Worm (Caenorhabditis elegans) whole organism, L2 larva: Measurements from ENCODE around the gene best-23.

Source experiments
- C34F6.9 ChIP-seq: fragments of 150-350 bp; optimal IDR thresholded peaks from 2 replicates; lab custom pipeline; 2014; ENCODE audit warnings: missing biosample characterization, missing genetic modification characterization
- F13H6.1 ChIP-seq: sonication (generic microtip); optimal IDR thresholded peaks from 2 replicates; lab custom pipeline; 2016; ENCODE audit warnings: missing genetic modification characterization, missing compliant biosample characterization
- R02D3.7 ChIP-seq: fragments of 150-350 bp; optimal IDR thresholded peaks from 2 replicates; lab custom pipeline; 2014; ENCODE audit warnings: missing biosample characterization, missing genetic modification characterization
- Y55F3AM.14 ChIP-seq: fragments of 200-800 bp; sonication (Bioruptor generic); optimal IDR thresholded peaks from 2 replicates; lab custom pipeline; 2018; ENCODE audit warnings: mild to moderate bottlenecking, missing genetic modification characterization, missing compliant biosample characterization
- ZK546.5 ChIP-seq: sonication (generic microtip); optimal IDR thresholded peaks from 2 replicates; lab custom pipeline; 2017; ENCODE audit warnings: missing biosample characterization, missing genetic modification characterization
- alr-1 ChIP-seq: fragments of 150-350 bp; optimal IDR thresholded peaks from 2 replicates; lab custom pipeline; 2014; ENCODE audit warnings: missing biosample characterization, missing genetic modification characterization
- aly-2 ChIP-seq: fragments of 150-350 bp; optimal IDR thresholded peaks from 2 replicates; lab custom pipeline; 2014; ENCODE audit warnings: missing biosample characterization, missing genetic modification characterization
- ama-1 ChIP-seq: fragments of 150-350 bp; optimal IDR thresholded peaks from 2 replicates; lab custom pipeline; 2018; ENCODE audit warnings: inconsistent platforms
- blmp-1 ChIP-seq: sonication (generic microtip); optimal IDR thresholded peaks from 2 replicates; lab custom pipeline; 2017; ENCODE audit warnings: missing genetic modification characterization, mild to moderate bottlenecking, missing compliant biosample characterization, antibody characterized with exemption, moderate library complexity; ENCODE audit not compliant: insufficient read depth
- ceh-16 ChIP-seq: fragments of 150-350 bp; optimal IDR thresholded peaks from 2 replicates; lab custom pipeline; 2014; ENCODE audit warnings: missing biosample characterization, missing genetic modification characterization
- ceh-82 ChIP-seq: fragments of 150-350 bp; optimal IDR thresholded peaks from 2 replicates; lab custom pipeline; 2014; ENCODE audit warnings: missing biosample characterization, missing genetic modification characterization
- crh-2 ChIP-seq: sonication (generic microtip); optimal IDR thresholded peaks from 2 replicates; lab custom pipeline; 2017; ENCODE audit warnings: missing biosample characterization, missing genetic modification characterization
- dmd-4 ChIP-seq: sonication (generic microtip); optimal IDR thresholded peaks from 2 replicates; lab custom pipeline; 2017; ENCODE audit warnings: missing biosample characterization, missing genetic modification characterization
- egl-27 ChIP-seq: sonication (generic microtip); optimal IDR thresholded peaks from 3 replicates; lab custom pipeline; 2017; ENCODE audit warnings: missing biosample characterization, missing genetic modification reagents, missing genetic modification characterization
- elt-1 ChIP-seq: fragments of 150-350 bp; optimal IDR thresholded peaks from 2 replicates; lab custom pipeline; 2014; ENCODE audit warnings: missing biosample characterization, missing genetic modification characterization
- fos-1 ChIP-seq: fragments of 150-350 bp; optimal IDR thresholded peaks from 2 replicates; lab custom pipeline; 2014; ENCODE audit warnings: missing biosample characterization, missing genetic modification characterization
- gmeb-1 ChIP-seq: fragments of 150-350 bp; optimal IDR thresholded peaks from 2 replicates; lab custom pipeline; 2014; ENCODE audit warnings: missing biosample characterization, missing genetic modification characterization
- lin-11 ChIP-seq: fragments of 150-350 bp; sonication (generic microtip); optimal IDR thresholded peaks from 2 replicates; lab custom pipeline; 2014; ENCODE audit warnings: missing biosample characterization, missing genetic modification characterization, inconsistent platforms, mixed read lengths
- lin-13 ChIP-seq: fragments of 150-350 bp; optimal IDR thresholded peaks from 2 replicates; lab custom pipeline; 2014; ENCODE audit warnings: missing biosample characterization, missing genetic modification reagents, missing genetic modification characterization
- lin-39 ChIP-seq: fragments of 150-350 bp; optimal IDR thresholded peaks from 2 replicates; lab custom pipeline; 2014; ENCODE audit warnings: missing biosample characterization, missing genetic modification reagents, missing genetic modification characterization
- lsy-2 ChIP-seq, 2 experiments: fragments of 150-350 bp in 1 of 2; sonication (generic microtip) in 1 of 2; optimal IDR thresholded peaks; 2 replicates each; lab custom pipeline; 2014 to 2017; ENCODE audit warnings: missing biosample characterization in 2 of 2, missing genetic modification characterization in 2 of 2
- mab-5 ChIP-seq: fragments of 150-350 bp; optimal IDR thresholded peaks from 2 replicates; lab custom pipeline; 2014; ENCODE audit warnings: missing biosample characterization, missing genetic modification characterization
- mbf-1 ChIP-seq: sonication (generic microtip); optimal IDR thresholded peaks from 2 replicates; lab custom pipeline; 2017; ENCODE audit warnings: missing biosample characterization, missing genetic modification characterization
- mdl-1 ChIP-seq, 2 experiments: fragments of 150-350 bp in 1 of 2; sonication (generic microtip) in 1 of 2; optimal IDR thresholded peaks; 2 replicates each; lab custom pipeline; 2017; ENCODE audit warnings: missing biosample characterization in 2 of 2, missing genetic modification characterization in 2 of 2
- nhr-11 ChIP-seq: fragments of 150-350 bp; optimal IDR thresholded peaks from 2 replicates; lab custom pipeline; 2014; ENCODE audit warnings: missing biosample characterization, missing genetic modification characterization
- nhr-12 ChIP-seq: fragments of 150-350 bp; optimal IDR thresholded peaks from 2 replicates; lab custom pipeline; 2014; ENCODE audit warnings: missing biosample characterization, missing genetic modification characterization
- nhr-129 ChIP-seq: fragments of 150-350 bp; optimal IDR thresholded peaks from 2 replicates; lab custom pipeline; 2014; ENCODE audit warnings: missing biosample characterization, missing genetic modification characterization
- nhr-21 ChIP-seq: fragments of 150-350 bp; optimal IDR thresholded peaks from 2 replicates; lab custom pipeline; 2014; ENCODE audit warnings: missing biosample characterization, missing genetic modification characterization
- nhr-23 ChIP-seq: fragments of 150-350 bp; optimal IDR thresholded peaks from 2 replicates; lab custom pipeline; 2014; ENCODE audit warnings: missing biosample characterization, missing genetic modification reagents, missing genetic modification characterization
- nhr-237 ChIP-seq: fragments of 150-350 bp; optimal IDR thresholded peaks from 2 replicates; lab custom pipeline; 2014; ENCODE audit warnings: missing biosample characterization, missing genetic modification characterization
- nhr-25 ChIP-seq: fragments of 150-350 bp; sonication (generic microtip); optimal IDR thresholded peaks from 3 replicates; lab custom pipeline; 2014; ENCODE audit warnings: missing biosample characterization, missing genetic modification characterization
- nhr-6 ChIP-seq: fragments of 150-350 bp; optimal IDR thresholded peaks from 2 replicates; lab custom pipeline; 2014; ENCODE audit warnings: missing biosample characterization, missing genetic modification characterization
- nhr-77 ChIP-seq: fragments of 150-350 bp; optimal IDR thresholded peaks from 2 replicates; lab custom pipeline; 2014; ENCODE audit warnings: missing biosample characterization, missing genetic modification characterization
- peb-1 ChIP-seq: fragments of 150-350 bp; optimal IDR thresholded peaks from 2 replicates; lab custom pipeline; 2014; ENCODE audit warnings: missing biosample characterization, missing genetic modification characterization
- sem-4 ChIP-seq: fragments of 150-350 bp; optimal IDR thresholded peaks from 2 replicates; lab custom pipeline; 2014; ENCODE audit warnings: missing biosample characterization, missing genetic modification reagents, missing genetic modification characterization
- sma-3 ChIP-seq: sonication (generic microtip); optimal IDR thresholded peaks from 2 replicates; lab custom pipeline; 2016; ENCODE audit warnings: missing genetic modification reagents, missing genetic modification characterization, missing compliant biosample characterization
- sma-9 ChIP-seq, 2 experiments: fragments of 150-350 bp in 1 of 2; sonication (generic microtip) in 1 of 2; optimal IDR thresholded peaks; 2 replicates each; lab custom pipeline; 2014 to 2016; ENCODE audit warnings: missing genetic modification characterization in 2 of 2, mild to moderate bottlenecking in 1 of 2, missing biosample characterization in 1 of 2, missing compliant biosample characterization in 1 of 2, missing genetic modification reagents in 1 of 2, moderate library complexity in 1 of 2
- snpc-4 ChIP-seq: fragments of 150-350 bp; optimal IDR thresholded peaks from 2 replicates; lab custom pipeline; 2014; ENCODE audit warnings: missing biosample characterization, missing genetic modification characterization
- unc-39 ChIP-seq: fragments of 150-350 bp; optimal IDR thresholded peaks from 2 replicates; lab custom pipeline; 2014; ENCODE audit warnings: missing biosample characterization, missing genetic modification characterization
- unc-55 ChIP-seq: fragments of 150-350 bp; sonication (generic microtip); optimal IDR thresholded peaks from 3 replicates; lab custom pipeline; 2014; ENCODE audit warnings: missing biosample characterization, missing genetic modification reagents, missing genetic modification characterization
- unc-62 ChIP-seq: fragments of 150-350 bp; optimal IDR thresholded peaks from 2 replicates; lab custom pipeline; 2014; ENCODE audit warnings: missing biosample characterization, missing genetic modification reagents, missing genetic modification characterization
- zag-1 ChIP-seq: fragments of 150-350 bp; optimal IDR thresholded peaks from 2 replicates; lab custom pipeline; 2014; ENCODE audit warnings: missing biosample characterization, missing genetic modification characterization
- ztf-1 ChIP-seq: fragments of 200-800 bp; sonication (Bioruptor generic); conservative IDR thresholded peaks from 2 replicates; pipeline ENCODE4 v1.3.6; 2022; ENCODE audit warnings: missing genetic modification characterization, missing compliant biosample characterization
- ztf-11 ChIP-seq: sonication (generic microtip); optimal IDR thresholded peaks from 2 replicates; lab custom pipeline; 2017; ENCODE audit warnings: missing biosample characterization, missing genetic modification characterization
- ztf-4 ChIP-seq: fragments of 150-350 bp; optimal IDR thresholded peaks from 2 replicates; lab custom pipeline; 2014; ENCODE audit warnings: missing biosample characterization, missing genetic modification characterization

The best-23 gene

ce11 chrII:7870062-7870461 is 37.3 kb downstream of the best-23 start, which contains the start of gene ztf-17:
Gene ztf-17, minus strand, starts transcription at chrII:7870162.
- no peak for TF ChIP-seq nhr-23 (tag; lab: Kevin White, UChicago)
- TF ChIP-seq lsy-2 (tag; optimal IDR thresholded peaks at IDR 0.05; lab: Kevin White, UChicago), result no peak
- no peak for TF ChIP-seq aly-2 (tag; lab: Kevin White, UChicago)
- TF ChIP-seq sma-9 (GFP tag; optimal IDR thresholded peaks at IDR 0.05; lab: Kevin White, UChicago), result no peak
- TF ChIP-seq sma-9 (tag; optimal IDR thresholded peaks at IDR 0.05; lab: Kevin White, UChicago), result no peak
- no peak for TF ChIP-seq ztf-11 (tag; lab: Kevin White, UChicago)
- TF ChIP-seq lin-39 (tag; lab: Kevin White, UChicago), result no peak
- no peak for TF ChIP-seq elt-1 (tag; lab: Kevin White, UChicago)
- TF ChIP-seq mdl-1 (tag; optimal IDR thresholded peaks at IDR 0.05; lab: Kevin White, UChicago), result no peak
- TF ChIP-seq nhr-25, result no peak
- no peak for TF ChIP-seq nhr-77 (tag; lab: Kevin White, UChicago)
- TF ChIP-seq ceh-82 (tag; lab: Kevin White, UChicago), result no peak

DNA sequence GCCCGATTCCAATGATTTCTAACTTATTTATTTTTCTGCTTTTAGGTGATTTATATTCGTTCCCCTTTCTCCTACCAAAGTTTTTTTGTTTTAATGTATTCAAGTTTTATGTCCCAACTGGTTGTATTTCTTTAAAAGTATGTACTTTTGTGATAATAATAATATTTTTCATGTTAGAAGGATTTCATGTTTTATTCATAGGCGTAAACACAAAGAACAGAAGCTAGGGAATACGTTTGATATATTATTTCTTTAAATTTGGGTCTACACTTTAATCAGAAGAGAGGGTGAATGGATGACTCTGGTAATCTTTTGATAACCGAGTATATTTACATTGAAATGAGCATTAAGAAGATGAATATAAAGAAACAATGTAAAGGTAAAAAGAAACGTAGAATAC is 41.3 kb downstream of the best-23 start:
- TF ChIP-seq nhr-25 (peak; percentile 40), nhr-11 (tag; lab: Kevin White, UChicago) (no peak)

DNA sequence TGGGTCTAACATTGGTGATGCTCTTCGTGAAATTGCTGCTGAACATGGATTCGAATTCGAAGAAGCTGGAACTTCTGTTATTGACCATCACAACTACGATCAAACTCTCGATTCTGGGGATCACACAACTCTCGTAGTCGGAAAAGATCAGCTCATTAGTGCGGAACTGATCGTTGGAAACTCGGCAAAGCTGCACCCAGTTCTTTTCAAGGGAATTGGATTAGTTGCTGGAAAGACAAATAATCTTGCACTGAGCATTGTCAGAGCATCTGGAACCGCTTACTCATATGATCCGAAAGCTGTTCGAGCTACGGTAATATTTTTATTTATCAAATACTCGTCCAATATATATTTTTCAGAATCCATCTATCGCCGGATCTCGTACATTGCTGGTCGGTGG is 42.5 kb downstream of the best-23 start:
- no peak for TF ChIP-seq mab-5 (tag; lab: Kevin White, UChicago)
- no peak for TF ChIP-seq fos-1 (tag; lab: Kevin White, UChicago)
- TF ChIP-seq lin-13 (GFP tag; lab: Kevin White, UChicago), result no peak
- TF ChIP-seq Y55F3AM.14, result no peak
- no peak for TF ChIP-seq nhr-129 (tag; lab: Kevin White, UChicago)
- no peak for TF ChIP-seq blmp-1 (tag; lab: Kevin White, UChicago)
- TF ChIP-seq nhr-237 (tag; lab: Kevin White, UChicago), result no peak
- TF ChIP-seq lin-11 (tag; lab: Kevin White, UChicago), result no peak
- no peak for TF ChIP-seq zag-1 (tag; lab: Kevin White, UChicago)

ce11 chrII:7864207-7864606 is 43.2 kb downstream of the best-23 start, which contains the start of gene ostb-1:
Gene ostb-1, plus strand, starts transcription at chrII:7864507.
- TF ChIP-seq nhr-77 (tag; lab: Kevin White, UChicago), result no peak
- TF ChIP-seq unc-55 (GFP tag; lab: Kevin White, UChicago), result peak; percentile 45
- TF ChIP-seq fos-1 (tag; lab: Kevin White, UChicago), result peak; percentile 5
- no peak for TF ChIP-seq nhr-25
- TF ChIP-seq Y55F3AM.14, result no peak
- TF ChIP-seq nhr-21, result no peak
- no peak for TF ChIP-seq elt-1 (tag; lab: Kevin White, UChicago)
- TF ChIP-seq ama-1, result no peak
- TF ChIP-seq lin-11 (tag; lab: Kevin White, UChicago), result no peak
- no peak for TF ChIP-seq lin-39 (tag; lab: Kevin White, UChicago)
- TF ChIP-seq nhr-23 (tag; lab: Kevin White, UChicago), result no peak
- no peak for TF ChIP-seq unc-39 (tag; lab: Kevin White, UChicago)
- TF ChIP-seq nhr-11 (tag; lab: Kevin White, UChicago), result no peak
- no peak for TF ChIP-seq mab-5 (tag; lab: Kevin White, UChicago)
- TF ChIP-seq ztf-4 (tag; lab: Kevin White, UChicago), result no peak
- TF ChIP-seq sma-9 (GFP tag; optimal IDR thresholded peaks at IDR 0.05; lab: Kevin White, UChicago), result no peak
- no peak for TF ChIP-seq sma-9 (tag; optimal IDR thresholded peaks at IDR 0.05; lab: Kevin White, UChicago)
- peak; percentile 50 for TF ChIP-seq gmeb-1
- no peak for TF ChIP-seq F13H6.1 (tag; lab: Kevin White, UChicago)
- TF ChIP-seq lsy-2 (tag; optimal IDR thresholded peaks at IDR 0.05; lab: Kevin White, UChicago), result peak in 1 of 2 experiments; percentile 84
- TF ChIP-seq unc-62, result no peak
- no peak for TF ChIP-seq nhr-237 (tag; lab: Kevin White, UChicago)
- TF ChIP-seq nhr-12, result no peak
- no peak for TF ChIP-seq zag-1 (tag; lab: Kevin White, UChicago)
- TF ChIP-seq ztf-11 (tag; lab: Kevin White, UChicago), result no peak
- TF ChIP-seq blmp-1 (tag; lab: Kevin White, UChicago), result no peak
- no peak for TF ChIP-seq snpc-4
- TF ChIP-seq C34F6.9, result peak; percentile 55
- TF ChIP-seq R02D3.7 (tag; lab: Kevin White, UChicago), result no peak
- TF ChIP-seq mbf-1 (tag; lab: Kevin White, UChicago), result no peak
- TF ChIP-seq egl-27, result no peak
- peak; percentile 90 for TF ChIP-seq crh-2
- no peak for TF ChIP-seq alr-1 (tag; lab: Kevin White, UChicago)
- TF ChIP-seq sma-3 (GFP tag; lab: Kevin White, UChicago), result no peak
- no peak for TF ChIP-seq ztf-1 (GFP tag; lab: Robert Waterston, UW)
- TF ChIP-seq sem-4, result no peak
- TF ChIP-seq peb-1, result no peak
- TF ChIP-seq dmd-4 (tag; lab: Kevin White, UChicago), result no peak
- no peak for TF ChIP-seq ZK546.5 (tag; lab: Kevin White, UChicago)
- TF ChIP-seq ceh-16 (tag; lab: Kevin White, UChicago), result no peak
- TF ChIP-seq nhr-6 (tag; lab: Kevin White, UChicago), result no peak
- no peak for TF ChIP-seq aly-2 (tag; lab: Kevin White, UChicago)
